Worm (Caenorhabditis elegans) whole organism, late embryonic: ENCODE results near the gene cdc-14.

Experiments
- K02D7.2 ChIP-seq: sonication (generic microtip); optimal IDR thresholded peaks from 2 replicates; lab custom pipeline; 2017; ENCODE audit warnings: mild to moderate bottlenecking, missing genetic modification characterization, missing compliant biosample characterization
- K09A11.1 ChIP-seq: sonication (generic microtip); optimal IDR thresholded peaks from 2 replicates; lab custom pipeline; 2017; ENCODE audit warnings: antibody characterized with exemption, mild to moderate bottlenecking, missing genetic modification characterization, missing compliant biosample characterization; ENCODE audit not compliant: insufficient read depth
- Y22D7AL.16 ChIP-seq: sonication (generic microtip); optimal IDR thresholded peaks from 2 replicates; lab custom pipeline; 2016; ENCODE audit warnings: missing genetic modification characterization, missing compliant biosample characterization
- ahr-1 ChIP-seq: sonication (generic microtip); optimal IDR thresholded peaks from 2 replicates; lab custom pipeline; 2016; ENCODE audit warnings: missing genetic modification characterization, missing compliant biosample characterization
- ama-1 ChIP-seq: fragments of 150-350 bp; optimal IDR thresholded peaks from 2 replicates; lab custom pipeline; 2014
- ceh-14 ChIP-seq: sonication (generic microtip); optimal IDR thresholded peaks from 2 replicates; lab custom pipeline; 2016; ENCODE audit warnings: missing genotype, missing genetic modification characterization, missing compliant biosample characterization
- ceh-18 ChIP-seq: sonication (generic microtip); optimal IDR thresholded peaks from 2 replicates; lab custom pipeline; 2016; ENCODE audit warnings: missing genetic modification characterization, missing compliant biosample characterization
- ceh-19 ChIP-seq: fragments of 200-800 bp; sonication (Bioruptor generic); optimal IDR thresholded peaks from 2 replicates; lab custom pipeline; 2018; ENCODE audit warnings: mild to moderate bottlenecking, missing genetic modification characterization, missing compliant biosample characterization
- ceh-22 ChIP-seq: sonication (generic microtip); optimal IDR thresholded peaks from 2 replicates; lab custom pipeline; 2017; ENCODE audit warnings: missing biosample characterization, missing genetic modification characterization
- ceh-24 ChIP-seq: sonication (generic microtip); optimal IDR thresholded peaks from 2 replicates; lab custom pipeline; 2016; ENCODE audit warnings: mild to moderate bottlenecking, missing genetic modification characterization, missing compliant biosample characterization
- ceh-30 ChIP-seq: fragments of 150-350 bp; optimal IDR thresholded peaks from 2 replicates; lab custom pipeline; 2014; ENCODE audit warnings: missing biosample characterization, missing genetic modification characterization
- ceh-31 ChIP-seq: sonication (generic microtip); optimal IDR thresholded peaks from 2 replicates; lab custom pipeline; 2016; ENCODE audit warnings: missing genetic modification characterization, missing compliant biosample characterization
- ceh-48 ChIP-seq: sonication (generic microtip); optimal IDR thresholded peaks from 2 replicates; lab custom pipeline; 2016; ENCODE audit warnings: missing genetic modification characterization, inconsistent platforms, missing compliant biosample characterization
- elt-2 ChIP-seq: sonication (generic microtip); optimal IDR thresholded peaks from 2 replicates; lab custom pipeline; 2016; ENCODE audit warnings: missing genetic modification reagents, missing genetic modification characterization, missing compliant biosample characterization
- ets-4 ChIP-seq: sonication (generic microtip); optimal IDR thresholded peaks from 2 replicates; lab custom pipeline; 2016; ENCODE audit warnings: missing genetic modification characterization, missing compliant biosample characterization
- fkh-10 ChIP-seq: fragments of 150-350 bp; optimal IDR thresholded peaks from 2 replicates; lab custom pipeline; 2014; ENCODE audit warnings: missing biosample characterization, missing genetic modification reagents, missing genetic modification characterization
- gmeb-2 ChIP-seq: sonication (generic microtip); optimal IDR thresholded peaks from 2 replicates; lab custom pipeline; 2016; ENCODE audit warnings: missing genetic modification characterization, inconsistent platforms, missing compliant biosample characterization
- hlh-15 ChIP-seq: sonication (generic microtip); optimal IDR thresholded peaks from 2 replicates; lab custom pipeline; 2016; ENCODE audit warnings: missing genetic modification characterization, missing compliant biosample characterization
- hlh-8 ChIP-seq: sonication (generic microtip); optimal IDR thresholded peaks from 2 replicates; lab custom pipeline; 2016; ENCODE audit warnings: missing genotype, missing genetic modification characterization, missing compliant biosample characterization
- lin-11 ChIP-seq: fragments of 200-800 bp; sonication (Bioruptor generic); optimal IDR thresholded peaks from 2 replicates; lab custom pipeline; 2018; ENCODE audit warnings: mild to moderate bottlenecking, missing genetic modification characterization, missing compliant biosample characterization
- mec-3 ChIP-seq: sonication (generic microtip); optimal IDR thresholded peaks from 2 replicates; lab custom pipeline; 2016; ENCODE audit warnings: borderline replicate concordance, missing genetic modification characterization, missing compliant biosample characterization
- nfya-1 ChIP-seq: sonication (generic microtip); optimal IDR thresholded peaks from 2 replicates; lab custom pipeline; 2017; ENCODE audit warnings: missing genetic modification characterization, mild to moderate bottlenecking, missing compliant biosample characterization, antibody characterized with exemption, moderate library complexity
- nhr-232 ChIP-seq: sonication (generic microtip); optimal IDR thresholded peaks from 2 replicates; lab custom pipeline; 2016; ENCODE audit warnings: missing genetic modification characterization, missing compliant biosample characterization
- npax-4 ChIP-seq: sonication (generic microtip); optimal IDR thresholded peaks from 2 replicates; lab custom pipeline; 2016; ENCODE audit warnings: missing genetic modification characterization, missing compliant biosample characterization
- odd-2 ChIP-seq: sonication (generic microtip); optimal IDR thresholded peaks from 2 replicates; lab custom pipeline; 2017; ENCODE audit warnings: antibody characterized with exemption, mild to moderate bottlenecking, missing genetic modification characterization, missing compliant biosample characterization
- pax-1 ChIP-seq: fragments of 150-350 bp; optimal IDR thresholded peaks from 2 replicates; lab custom pipeline; 2014; ENCODE audit warnings: missing biosample characterization, missing genetic modification characterization
- pha-4 ChIP-seq: fragments of 150-350 bp; optimal IDR thresholded peaks from 2 replicates; lab custom pipeline; 2018; ENCODE audit warnings: missing biosample characterization, missing genetic modification reagents, missing genetic modification characterization
- pqm-1 ChIP-seq: sonication (generic microtip); optimal IDR thresholded peaks from 2 replicates; lab custom pipeline; 2016; ENCODE audit warnings: missing genetic modification characterization, missing compliant biosample characterization
- pros-1 ChIP-seq: fragments of 150-350 bp; optimal IDR thresholded peaks from 2 replicates; lab custom pipeline; 2014; ENCODE audit warnings: missing biosample characterization, missing genetic modification reagents, missing genetic modification characterization
- ref-2 ChIP-seq: sonication (generic microtip); optimal IDR thresholded peaks from 2 replicates; lab custom pipeline; 2016; ENCODE audit warnings: missing genetic modification characterization, missing compliant biosample characterization
- rnt-1 ChIP-seq: sonication (generic microtip); optimal IDR thresholded peaks from 2 replicates; lab custom pipeline; 2016; ENCODE audit warnings: missing genetic modification characterization, missing compliant biosample characterization
- sox-2 ChIP-seq: fragments of 200-800 bp; sonication (Bioruptor generic); IDR thresholded peaks from 2 replicates; pipeline ENCODE4 v1.3.6; 2022; ENCODE audit warnings: missing genetic modification reagents, missing genetic modification characterization, missing compliant biosample characterization
- sox-4 ChIP-seq: sonication (generic microtip); optimal IDR thresholded peaks from 2 replicates; lab custom pipeline; 2017; ENCODE audit warnings: mild to moderate bottlenecking, missing genetic modification characterization, inconsistent platforms, missing compliant biosample characterization
- syd-9 ChIP-seq: sonication (generic microtip); optimal IDR thresholded peaks from 2 replicates; lab custom pipeline; 2016; ENCODE audit warnings: mild to moderate bottlenecking, missing genetic modification characterization, moderate library complexity, missing compliant biosample characterization
- tbx-7 ChIP-seq: sonication (generic microtip); optimal IDR thresholded peaks from 2 replicates; lab custom pipeline; 2016; ENCODE audit warnings: missing genotype, missing genetic modification characterization, missing compliant biosample characterization
- ttx-3 ChIP-seq: sonication (generic microtip); optimal IDR thresholded peaks from 2 replicates; lab custom pipeline; 2016; ENCODE audit warnings: missing genetic modification reagents, missing genetic modification characterization, missing compliant biosample characterization
- unc-42 ChIP-seq: sonication (generic microtip); optimal IDR thresholded peaks from 2 replicates; lab custom pipeline; 2016; ENCODE audit warnings: missing genotype, missing genetic modification characterization, missing compliant biosample characterization
- ztf-16 ChIP-seq: sonication (generic microtip); optimal IDR thresholded peaks from 2 replicates; lab custom pipeline; 2017; ENCODE audit warnings: missing genetic modification characterization, missing compliant biosample characterization

cdc-14 gene

DNA sequence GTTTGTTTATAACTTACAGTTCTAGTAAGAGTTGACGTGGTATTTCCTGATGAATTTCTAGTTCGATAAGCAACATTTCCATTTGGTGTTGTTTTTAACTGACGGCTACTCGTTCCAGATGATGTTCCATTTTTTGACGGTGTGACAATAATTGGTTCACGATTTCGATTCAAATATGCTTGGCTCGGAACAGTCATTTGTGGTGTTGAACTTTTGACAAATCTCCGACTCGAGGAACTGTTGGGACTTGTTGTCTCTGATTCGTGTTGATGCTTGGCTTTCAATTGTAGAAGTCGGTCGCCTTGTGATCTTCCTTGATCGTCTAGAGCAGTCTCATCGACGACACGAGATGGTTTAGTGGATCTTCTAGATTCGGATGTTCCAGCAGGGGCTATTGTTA lies 1.7 kb downstream of the cdc-14 start (continued):
- TF ChIP-seq pax-1 (tag; lab: Kevin White, UChicago) = no peak
- TF ChIP-seq pha-4 (tag; lab: Kevin White, UChicago) = no peak

DNA sequence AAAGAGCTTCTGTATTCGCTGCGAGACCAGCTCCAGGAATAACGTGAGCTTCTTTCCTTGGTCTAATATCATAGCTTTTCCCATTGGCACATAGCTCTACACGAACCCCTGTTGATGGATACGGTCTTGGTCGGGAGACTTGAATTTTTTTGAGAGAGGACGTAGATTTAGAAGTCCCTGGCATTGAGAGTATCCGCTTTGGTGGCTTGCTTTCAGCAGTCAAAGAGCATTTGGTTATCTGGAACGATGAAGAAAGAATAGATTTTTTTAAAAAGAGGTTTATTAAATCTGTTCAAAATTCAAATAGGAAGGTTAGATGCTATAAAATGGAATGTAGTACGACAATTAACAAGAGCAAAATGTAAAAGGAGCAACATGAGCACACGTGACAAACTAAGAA lies 3.5 kb downstream of the cdc-14 start, which contains the start of gene C17G10.13:
Gene C17G10.13, minus strand, starts transcription at position 101 of the 400 bp plus-strand sequence.
- no peak for TF ChIP-seq ceh-30 (tag; lab: Kevin White, UChicago)
- TF ChIP-seq ztf-16 (tag; lab: Kevin White, UChicago) = no peak
- TF ChIP-seq ahr-1 = no peak
- no peak for TF ChIP-seq ref-2 (tag; lab: Kevin White, UChicago)
- TF ChIP-seq Y22D7AL.16 = no peak
- no peak for TF ChIP-seq odd-2 (tag; lab: Kevin White, UChicago)
- no peak for TF ChIP-seq K02D7.2
- no peak for TF ChIP-seq npax-4 (tag; lab: Kevin White, UChicago)
- TF ChIP-seq hlh-15 = no peak
- TF ChIP-seq ceh-31 = no peak

DNA sequence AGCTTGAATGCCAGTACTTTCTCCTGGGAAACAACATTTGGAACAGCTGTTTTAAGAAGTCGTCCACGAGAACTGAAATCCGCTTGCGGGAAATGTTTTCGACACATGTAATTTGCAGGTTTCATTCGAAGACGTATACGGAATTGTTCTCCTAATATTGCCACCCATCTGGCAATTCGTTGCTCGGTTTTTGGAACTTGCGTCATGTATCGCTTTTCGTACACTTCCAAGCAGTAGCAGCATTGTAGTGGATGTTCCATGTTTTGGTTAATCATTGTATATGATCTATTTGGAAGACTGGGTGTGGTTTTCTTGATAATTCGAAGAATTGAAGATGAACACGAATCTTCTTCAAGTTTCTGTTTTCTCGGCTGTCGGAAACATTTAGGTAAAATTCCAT lies 5.4 kb downstream of the cdc-14 start:
- TF ChIP-seq nfya-1 = no peak
- no peak for TF ChIP-seq pqm-1 (tag; lab: Kevin White, UChicago)
- TF ChIP-seq tbx-7 (tag; lab: Kevin White, UChicago) = no peak
- TF ChIP-seq ama-1 (lab: Kevin White, UChicago) = no peak
- no peak for TF ChIP-seq nhr-232
- TF ChIP-seq fkh-10 (GFP tag; lab: Kevin White, UChicago) = no peak
- TF ChIP-seq ceh-14 = no peak
- TF ChIP-seq lin-11 (tag; lab: Kevin White, UChicago) = no peak
- TF ChIP-seq ceh-48 (tag; lab: Kevin White, UChicago) = no peak
- TF ChIP-seq ceh-18 = no peak
- TF ChIP-seq npax-4 (tag; lab: Kevin White, UChicago) = no peak
- no peak for TF ChIP-seq gmeb-2 (tag; lab: Kevin White, UChicago)
- no peak for TF ChIP-seq ttx-3 (tag; lab: Kevin White, UChicago)
- no peak for TF ChIP-seq sox-4
- TF ChIP-seq elt-2 (tag; lab: Kevin White, UChicago) = no peak
- TF ChIP-seq pros-1 = no peak
- no peak for TF ChIP-seq syd-9 (tag; lab: Kevin White, UChicago)
- no peak for TF ChIP-seq ceh-24 (tag; lab: Kevin White, UChicago)
- no peak for TF ChIP-seq K09A11.1
- TF ChIP-seq mec-3 = no peak

DNA sequence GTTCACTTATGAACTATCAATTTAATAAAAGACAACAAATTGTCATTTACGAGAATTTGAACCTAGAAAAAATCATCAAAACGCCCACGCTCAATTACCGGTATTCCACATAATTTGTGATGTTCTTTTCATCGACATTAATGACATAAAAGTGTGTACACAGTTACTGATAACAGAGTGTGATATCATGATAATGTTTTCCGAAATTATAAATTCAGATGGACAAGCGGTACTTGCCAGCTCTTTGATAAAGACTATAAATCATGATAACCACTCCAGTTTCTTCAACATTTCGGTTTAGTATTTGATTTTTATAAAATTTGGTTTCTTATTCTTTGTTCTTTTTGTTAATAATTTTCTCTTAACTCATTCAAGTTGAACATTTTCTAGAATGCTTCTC lies 7.4 kb downstream of the cdc-14 start, which contains the start of gene lys-8:
Gene lys-8, plus strand, starts transcription at position 391 of the 400 bp plus-strand sequence.
- TF ChIP-seq ama-1 (lab: Kevin White, UChicago) (no peak), ets-4 (no peak), elt-2 (tag; lab: Kevin White, UChicago) (peak; percentile 98), hlh-8 (tag; lab: Kevin White, UChicago) (no peak)

DNA sequence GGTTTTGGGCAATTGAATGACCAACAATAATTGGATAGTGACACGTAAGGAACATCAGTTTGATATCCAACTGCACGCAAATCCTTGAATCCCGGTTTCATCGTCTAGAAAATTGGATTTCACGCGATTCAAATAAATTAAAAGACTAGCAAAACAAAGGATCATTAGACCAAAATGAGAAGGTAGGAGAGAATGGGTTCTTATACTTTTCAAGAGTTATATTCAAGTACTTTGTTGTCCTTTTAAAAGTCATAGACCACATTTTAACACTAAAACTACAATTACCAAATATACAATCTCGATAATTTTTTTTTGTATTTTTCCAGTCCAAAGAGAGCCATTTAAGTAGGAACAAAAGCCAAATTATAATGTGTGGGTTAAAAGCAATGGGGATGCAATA lies 10.9 kb downstream of the cdc-14 start, which contains the start of gene T25E4.2:
Gene T25E4.2, minus strand, starts transcription at position 101 of the 400 bp plus-strand sequence.
- TF ChIP-seq unc-42 (tag; lab: Kevin White, UChicago) = no peak
- no peak for TF ChIP-seq rnt-1 (tag; lab: Kevin White, UChicago)
- TF ChIP-seq ttx-3 (tag; lab: Kevin White, UChicago) = no peak
- TF ChIP-seq Y22D7AL.16 = no peak
- TF ChIP-seq ceh-19 = no peak
- TF ChIP-seq sox-2 (GFP tag; lab: Robert Waterston, UW) = no peak
- no peak for TF ChIP-seq tbx-7 (tag; lab: Kevin White, UChicago)
- TF ChIP-seq ceh-22 (tag; lab: Kevin White, UChicago) = no peak
